Worm (Caenorhabditis elegans) whole organism, late embryonic: ENCODE measurements around the gene K05F1.1.

ENCODE experiments used
- C38D4.7 ChIP-seq: fragments of 200-800 bp; sonication (Bioruptor generic); optimal IDR thresholded peaks from 2 replicates; lab custom pipeline; 2018; ENCODE audit warnings: mild to moderate bottlenecking, missing genetic modification characterization, moderate library complexity, missing compliant biosample characterization
- K09A11.1 ChIP-seq: sonication (generic microtip); optimal IDR thresholded peaks from 2 replicates; lab custom pipeline; 2017; ENCODE audit warnings: antibody characterized with exemption, mild to moderate bottlenecking, missing genetic modification characterization, missing compliant biosample characterization; ENCODE audit not compliant: insufficient read depth
- Y22D7AL.16 ChIP-seq: sonication (generic microtip); optimal IDR thresholded peaks from 2 replicates; lab custom pipeline; 2016; ENCODE audit warnings: missing genetic modification characterization, missing compliant biosample characterization
- ahr-1 ChIP-seq: sonication (generic microtip); optimal IDR thresholded peaks from 2 replicates; lab custom pipeline; 2016; ENCODE audit warnings: missing genetic modification characterization, missing compliant biosample characterization
- ama-1 ChIP-seq: fragments of 150-350 bp; optimal IDR thresholded peaks from 2 replicates; lab custom pipeline; 2014
- ceh-18 ChIP-seq: sonication (generic microtip); optimal IDR thresholded peaks from 2 replicates; lab custom pipeline; 2016; ENCODE audit warnings: missing genetic modification characterization, missing compliant biosample characterization
- ceh-19 ChIP-seq: fragments of 200-800 bp; sonication (Bioruptor generic); optimal IDR thresholded peaks from 2 replicates; lab custom pipeline; 2018; ENCODE audit warnings: mild to moderate bottlenecking, missing genetic modification characterization, missing compliant biosample characterization
- ceh-24 ChIP-seq: sonication (generic microtip); optimal IDR thresholded peaks from 2 replicates; lab custom pipeline; 2016; ENCODE audit warnings: mild to moderate bottlenecking, missing genetic modification characterization, missing compliant biosample characterization
- ceh-30 ChIP-seq: fragments of 150-350 bp; optimal IDR thresholded peaks from 2 replicates; lab custom pipeline; 2014; ENCODE audit warnings: missing biosample characterization, missing genetic modification characterization
- ceh-31 ChIP-seq: sonication (generic microtip); optimal IDR thresholded peaks from 2 replicates; lab custom pipeline; 2016; ENCODE audit warnings: missing genetic modification characterization, missing compliant biosample characterization
- ceh-34 ChIP-seq: sonication (generic microtip); optimal IDR thresholded peaks from 2 replicates; lab custom pipeline; 2016; ENCODE audit warnings: mild to moderate bottlenecking, missing genetic modification characterization, missing compliant biosample characterization
- ceh-45 ChIP-seq: fragments of 200-800 bp; sonication (Bioruptor generic); IDR thresholded peaks from 2 replicates; pipeline ENCODE4 v1.3.6; 2022; ENCODE audit warnings: missing genetic modification reagents, missing genetic modification characterization, missing compliant biosample characterization
- ceh-48 ChIP-seq: sonication (generic microtip); optimal IDR thresholded peaks from 2 replicates; lab custom pipeline; 2016; ENCODE audit warnings: missing genetic modification characterization, inconsistent platforms, missing compliant biosample characterization
- ceh-6 ChIP-seq: fragments of 200-800 bp; sonication (Bioruptor generic); optimal IDR thresholded peaks from 2 replicates; lab custom pipeline; 2018; ENCODE audit warnings: mild to moderate bottlenecking, missing genetic modification characterization, missing compliant biosample characterization
- che-1 ChIP-seq: sonication (generic microtip); optimal IDR thresholded peaks from 2 replicates; lab custom pipeline; 2016; ENCODE audit warnings: mild to moderate bottlenecking, missing genetic modification characterization, missing compliant biosample characterization
- dmd-4 ChIP-seq: sonication (generic microtip); optimal IDR thresholded peaks from 2 replicates; lab custom pipeline; 2016; ENCODE audit warnings: borderline replicate concordance, missing genetic modification characterization, missing compliant biosample characterization
- elt-4 ChIP-seq: sonication (generic microtip); optimal IDR thresholded peaks from 2 replicates; lab custom pipeline; 2016; ENCODE audit warnings: missing genetic modification characterization, missing compliant biosample characterization
- ets-4 ChIP-seq: sonication (generic microtip); optimal IDR thresholded peaks from 2 replicates; lab custom pipeline; 2016; ENCODE audit warnings: missing genetic modification characterization, missing compliant biosample characterization
- eyg-1 ChIP-seq: sonication (generic microtip); optimal IDR thresholded peaks from 2 replicates; lab custom pipeline; 2016; ENCODE audit warnings: missing genotype, missing genetic modification characterization, missing compliant biosample characterization
- fax-1 ChIP-seq: sonication (generic microtip); optimal IDR thresholded peaks from 2 replicates; lab custom pipeline; 2016; ENCODE audit warnings: missing genotype, missing genetic modification characterization, missing compliant biosample characterization
- fkh-10 ChIP-seq: fragments of 150-350 bp; optimal IDR thresholded peaks from 2 replicates; lab custom pipeline; 2014; ENCODE audit warnings: missing biosample characterization, missing genetic modification reagents, missing genetic modification characterization
- fkh-6 ChIP-seq: sonication (generic microtip); optimal IDR thresholded peaks from 2 replicates; lab custom pipeline; 2016; ENCODE audit warnings: missing genetic modification characterization, missing compliant biosample characterization
- gmeb-2 ChIP-seq: sonication (generic microtip); optimal IDR thresholded peaks from 2 replicates; lab custom pipeline; 2016; ENCODE audit warnings: missing genetic modification characterization, inconsistent platforms, missing compliant biosample characterization
- hlh-13 ChIP-seq: fragments of 200-800 bp; sonication (Bioruptor generic); optimal IDR thresholded peaks from 2 replicates; lab custom pipeline; 2018; ENCODE audit warnings: mild to moderate bottlenecking, missing genetic modification characterization, missing compliant biosample characterization
- hlh-15 ChIP-seq: sonication (generic microtip); optimal IDR thresholded peaks from 2 replicates; lab custom pipeline; 2016; ENCODE audit warnings: missing genetic modification characterization, missing compliant biosample characterization
- hlh-30 ChIP-seq: sonication (generic microtip); optimal IDR thresholded peaks from 2 replicates; lab custom pipeline; 2017; ENCODE audit warnings: antibody characterized with exemption, missing genetic modification characterization, missing compliant biosample characterization; ENCODE audit not compliant: insufficient read depth
- hlh-8 ChIP-seq: sonication (generic microtip); optimal IDR thresholded peaks from 2 replicates; lab custom pipeline; 2016; ENCODE audit warnings: missing genotype, missing genetic modification characterization, missing compliant biosample characterization
- lin-11 ChIP-seq: fragments of 200-800 bp; sonication (Bioruptor generic); optimal IDR thresholded peaks from 2 replicates; lab custom pipeline; 2018; ENCODE audit warnings: mild to moderate bottlenecking, missing genetic modification characterization, missing compliant biosample characterization
- madf-2 ChIP-seq: sonication (generic microtip); optimal IDR thresholded peaks from 2 replicates; lab custom pipeline; 2017; ENCODE audit warnings: missing genetic modification characterization, missing compliant biosample characterization
- mec-3 ChIP-seq: sonication (generic microtip); optimal IDR thresholded peaks from 2 replicates; lab custom pipeline; 2016; ENCODE audit warnings: borderline replicate concordance, missing genetic modification characterization, missing compliant biosample characterization
- nhr-11 ChIP-seq: fragments of 150-350 bp; optimal IDR thresholded peaks from 2 replicates; lab custom pipeline; 2014; ENCODE audit warnings: missing biosample characterization, missing genetic modification characterization
- nhr-232 ChIP-seq: sonication (generic microtip); optimal IDR thresholded peaks from 2 replicates; lab custom pipeline; 2016; ENCODE audit warnings: missing genetic modification characterization, missing compliant biosample characterization
- odd-2 ChIP-seq: sonication (generic microtip); optimal IDR thresholded peaks from 2 replicates; lab custom pipeline; 2017; ENCODE audit warnings: antibody characterized with exemption, mild to moderate bottlenecking, missing genetic modification characterization, missing compliant biosample characterization
- pag-3 ChIP-seq: sonication (generic microtip); optimal IDR thresholded peaks from 2 replicates; lab custom pipeline; 2016; ENCODE audit warnings: missing compliant biosample characterization, missing genetic modification characterization, borderline replicate concordance
- pat-9 ChIP-seq: fragments of 200-800 bp; sonication (Bioruptor generic); optimal IDR thresholded peaks from 2 replicates; lab custom pipeline; 2018; ENCODE audit warnings: mild to moderate bottlenecking, missing genetic modification characterization, moderate library complexity, missing compliant biosample characterization
- pax-1 ChIP-seq: fragments of 150-350 bp; optimal IDR thresholded peaks from 2 replicates; lab custom pipeline; 2014; ENCODE audit warnings: missing biosample characterization, missing genetic modification characterization
- pha-4 ChIP-seq: fragments of 150-350 bp; optimal IDR thresholded peaks from 2 replicates; lab custom pipeline; 2018; ENCODE audit warnings: missing biosample characterization, missing genetic modification reagents, missing genetic modification characterization
- pqm-1 ChIP-seq: sonication (generic microtip); optimal IDR thresholded peaks from 2 replicates; lab custom pipeline; 2016; ENCODE audit warnings: missing genetic modification characterization, missing compliant biosample characterization
- pros-1 ChIP-seq: fragments of 150-350 bp; optimal IDR thresholded peaks from 2 replicates; lab custom pipeline; 2014; ENCODE audit warnings: missing biosample characterization, missing genetic modification reagents, missing genetic modification characterization
- ref-2 ChIP-seq: sonication (generic microtip); optimal IDR thresholded peaks from 2 replicates; lab custom pipeline; 2016; ENCODE audit warnings: missing genetic modification characterization, missing compliant biosample characterization
- rnt-1 ChIP-seq: sonication (generic microtip); optimal IDR thresholded peaks from 2 replicates; lab custom pipeline; 2016; ENCODE audit warnings: missing genetic modification characterization, missing compliant biosample characterization
- sdc-2 ChIP-seq: sonication (generic microtip); optimal IDR thresholded peaks from 2 replicates; lab custom pipeline; 2016; ENCODE audit warnings: missing genotype, missing genetic modification characterization, missing compliant biosample characterization
- sox-2 ChIP-seq: fragments of 200-800 bp; sonication (Bioruptor generic); IDR thresholded peaks from 2 replicates; pipeline ENCODE4 v1.3.6; 2022; ENCODE audit warnings: missing genetic modification reagents, missing genetic modification characterization, missing compliant biosample characterization
- syd-9 ChIP-seq: sonication (generic microtip); optimal IDR thresholded peaks from 2 replicates; lab custom pipeline; 2016; ENCODE audit warnings: mild to moderate bottlenecking, missing genetic modification characterization, moderate library complexity, missing compliant biosample characterization
- tbx-2 ChIP-seq: sonication (generic microtip); optimal IDR thresholded peaks from 2 replicates; lab custom pipeline; 2016; ENCODE audit warnings: missing genetic modification characterization, missing compliant biosample characterization
- ttx-3 ChIP-seq: sonication (generic microtip); optimal IDR thresholded peaks from 2 replicates; lab custom pipeline; 2016; ENCODE audit warnings: missing genetic modification reagents, missing genetic modification characterization, missing compliant biosample characterization
- unc-3 ChIP-seq, 2 experiments: fragments of 200-800 bp in 1 of 2; sonication (Bioruptor generic) in 1 of 2; sonication (generic microtip) in 1 of 2; conservative IDR thresholded peaks in 1 of 2; optimal IDR thresholded peaks in 1 of 2; 2 replicates each; pipeline versions ENCODE4 v1.3.6 to Lab custom; 2016 to 2022; ENCODE audit warnings: missing compliant biosample characterization in 2 of 2, missing genetic modification characterization in 2 of 2, missing genetic modification reagents in 1 of 2
- unc-42 ChIP-seq: sonication (generic microtip); optimal IDR thresholded peaks from 2 replicates; lab custom pipeline; 2016; ENCODE audit warnings: missing genotype, missing genetic modification characterization, missing compliant biosample characterization
- zip-5 ChIP-seq: sonication (generic microtip); optimal IDR thresholded peaks from 2 replicates; lab custom pipeline; 2016; ENCODE audit warnings: missing genetic modification characterization, missing compliant biosample characterization
- ztf-16 ChIP-seq: sonication (generic microtip); optimal IDR thresholded peaks from 2 replicates; lab custom pipeline; 2017; ENCODE audit warnings: missing genetic modification characterization, missing compliant biosample characterization

Gene K05F1.1

DNA sequence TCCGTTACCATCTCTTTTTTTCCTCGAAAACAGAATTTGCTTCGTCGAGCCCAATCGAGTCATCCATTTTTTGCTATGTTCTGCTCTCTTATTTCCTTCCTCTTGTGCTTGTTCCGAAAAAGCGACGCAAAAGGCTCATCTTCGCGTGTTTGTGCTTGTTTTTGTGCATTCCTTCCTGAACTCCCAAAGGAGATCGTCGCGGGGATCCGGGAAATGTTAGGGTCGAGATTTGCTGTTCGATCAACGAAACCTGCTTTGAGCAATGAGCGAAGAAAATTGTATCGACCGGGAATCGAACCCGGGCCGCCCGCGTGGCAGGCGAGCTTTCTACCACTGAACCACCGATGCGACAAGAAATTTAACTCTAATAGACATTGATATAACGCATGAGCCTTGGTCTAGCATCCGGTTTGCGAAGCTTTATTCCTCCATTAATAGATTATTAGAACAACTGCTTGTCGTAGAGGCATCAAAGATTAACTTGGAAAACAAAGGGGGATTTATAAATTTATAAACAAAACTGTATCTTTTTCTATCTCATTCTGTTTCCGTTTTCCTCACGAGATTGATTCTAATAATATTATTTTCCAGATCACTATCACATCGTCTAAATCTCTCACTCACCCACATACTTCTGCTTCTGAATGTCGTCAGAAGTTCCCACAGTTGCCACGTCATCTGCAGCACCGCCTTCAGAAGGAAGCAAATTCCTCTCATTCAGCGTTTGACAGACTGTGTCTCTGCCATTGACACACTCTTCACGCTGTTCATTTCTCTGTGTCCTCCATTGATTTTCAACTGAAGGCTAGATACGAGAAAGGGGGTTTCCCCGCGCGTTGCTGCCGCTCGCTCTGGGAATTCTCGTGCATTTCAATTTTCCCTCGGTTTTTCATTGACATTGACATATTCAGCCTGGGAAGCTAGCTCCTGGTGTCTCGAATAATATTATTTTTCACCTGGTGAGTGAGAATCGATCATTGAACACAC, 19.0 kb upstream of the K05F1.1 start, which contains the start of gene K05F1.6:
TSS of gene K05F1.6 (plus strand) at position 586 of the 987 bp plus-strand sequence.
- TF ChIP-seq unc-42 (tag; lab: Kevin White, UChicago) (no peak), hlh-30 (tag; lab: Kevin White, UChicago) (no peak), tbx-2 (tag; lab: Kevin White, UChicago) (peak; percentile 60), fkh-10 (GFP tag; lab: Kevin White, UChicago) (no peak), hlh-8 (tag; lab: Kevin White, UChicago) (no peak), K09A11.1 (tag; lab: Kevin White, UChicago) (no peak), ceh-18 (tag; lab: Kevin White, UChicago) (peak; percentile 45), lin-11 (tag; lab: Kevin White, UChicago) (peak; percentile 29), ceh-48 (tag; lab: Kevin White, UChicago) (peak; percentile 31), gmeb-2 (peak; percentile 55), sox-2 (GFP tag; lab: Robert Waterston, UW) (no peak), pat-9 (tag; lab: Kevin White, UChicago) (peak; percentile 42), eyg-1 (tag; lab: Kevin White, UChicago) (no peak), dmd-4 (tag; lab: Kevin White, UChicago) (peak; percentile 55), fkh-6 (tag; lab: Kevin White, UChicago) (no peak), elt-4 (no peak), ztf-16 (tag; lab: Kevin White, UChicago) (peak; percentile 86), unc-3 (GFP tag; conservative IDR thresholded peaks at IDR 0.05; lab: Robert Waterston, UW) (no peak; the same call in 1 of the 2 replicates), unc-3 (tag; optimal IDR thresholded peaks at IDR 0.05; lab: Kevin White, UChicago) (peak; percentile 9), mec-3 (no peak), pros-1 (no peak), ceh-31 (tag; lab: Kevin White, UChicago) (peak; percentile 44), syd-9 (tag; lab: Kevin White, UChicago) (no peak), ceh-34 (tag; lab: Kevin White, UChicago) (peak; percentile 28), zip-5 (tag; lab: Kevin White, UChicago) (no peak), C38D4.7 (GFP tag; lab: Kevin White, UChicago) (peak; percentile 67), ceh-30 (tag; lab: Kevin White, UChicago) (no peak), odd-2 (tag; lab: Kevin White, UChicago) (peak; percentile 2), che-1 (tag; lab: Kevin White, UChicago) (peak; percentile 63), ets-4 (tag; lab: Kevin White, UChicago) (peak; percentile 6), fax-1 (tag; lab: Kevin White, UChicago) (no peak), ceh-6 (GFP tag; lab: Kevin White, UChicago) (peak; percentile 44), ceh-45 (GFP tag; lab: Robert Waterston, UW) (peak; percentile 65; the same call in 1 of the 2 replicates), ttx-3 (tag; lab: Kevin White, UChicago) (peak; percentile 38), sdc-2 (tag; lab: Kevin White, UChicago) (peak; percentile 41), ceh-24 (tag; lab: Kevin White, UChicago) (peak; percentile 17), Y22D7AL.16 (peak; percentile 53), hlh-15 (tag; lab: Kevin White, UChicago) (peak; percentile 17), pag-3 (tag; lab: Kevin White, UChicago) (peak; percentile 24), nhr-11 (tag; lab: Kevin White, UChicago) (no peak), ceh-19 (GFP tag; lab: Kevin White, UChicago) (peak; percentile 73), pha-4 (no peak), ahr-1 (tag; lab: Kevin White, UChicago) (no peak), pax-1 (tag; lab: Kevin White, UChicago) (no peak), ref-2 (tag; lab: Kevin White, UChicago) (peak; percentile 41), hlh-13 (peak; percentile 39), pqm-1 (tag; lab: Kevin White, UChicago) (peak; percentile 44), rnt-1 (no peak), ama-1 (lab: Kevin White, UChicago) (no peak), nhr-232 (tag; lab: Kevin White, UChicago) (peak; percentile 49), madf-2 (tag; lab: Kevin White, UChicago) (no peak)
